Fruit fly (Drosophila melanogaster): ENCODE data around the gene Peritrophin-15a.
A peak's percentile ranks its signal among the peaks of the same experiment; 100 is the strongest.

DNA sequence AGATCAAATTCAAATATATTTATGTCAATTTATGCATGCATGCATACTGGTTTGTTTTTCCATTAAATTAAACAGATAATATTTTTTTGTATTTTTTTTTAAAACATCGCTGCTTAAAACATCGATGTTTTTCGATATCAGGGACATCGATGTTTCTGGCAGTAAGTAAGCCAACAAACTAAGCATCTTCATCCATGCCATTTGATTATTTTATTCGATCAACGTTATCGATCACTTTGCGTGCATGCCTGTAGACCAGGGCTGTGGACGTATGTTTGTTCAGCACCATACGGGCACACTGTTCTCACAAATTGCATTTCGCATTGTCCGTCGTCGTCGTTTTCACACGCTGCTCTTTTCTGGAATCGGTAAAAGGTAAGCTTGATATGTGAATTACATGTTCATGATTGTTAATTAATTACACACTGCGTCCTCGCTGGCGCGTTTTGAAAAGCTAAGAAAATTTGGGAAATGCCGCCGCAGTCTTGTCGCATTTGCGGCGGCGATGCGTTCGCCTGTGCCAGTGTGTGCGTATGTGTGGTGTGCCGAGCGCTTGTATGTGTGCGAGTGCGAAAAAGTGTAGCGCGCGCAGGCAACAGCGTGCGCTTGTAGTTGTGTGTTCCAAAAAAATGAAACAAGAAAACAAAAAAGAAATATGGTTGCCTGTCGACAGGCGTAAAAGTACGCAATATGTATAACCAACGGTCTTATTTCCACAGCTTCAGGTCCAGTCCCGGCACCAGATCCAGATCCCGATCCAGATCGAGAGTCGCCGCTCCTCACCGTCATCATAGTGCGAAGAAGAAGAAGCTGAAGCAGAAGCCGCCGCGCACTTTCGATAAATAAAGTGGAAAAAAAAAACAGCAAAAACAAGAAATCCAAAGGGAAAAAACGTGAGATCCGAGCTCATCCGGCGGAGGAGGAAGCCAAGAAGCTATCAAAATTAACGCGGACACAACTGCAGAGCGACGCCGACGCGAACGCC, 7.7 kb upstream of the Peritrophin-15a start, which contains the start of gene emb:
- TF ChIP-seq CTCF (optimal IDR thresholded peaks at IDR 0.05), result peak; percentile 8 to 46
- TF ChIP-seq CG8478 (optimal IDR thresholded peaks at IDR 0.05), result no peak

Data from S2 (cell line).